Worm (Caenorhabditis elegans): ENCODE results near the gene R06F6.14.

ce11 chrII:10820679-10821078, 11.6 kb downstream of the R06F6.14 start, which contains the start of gene ech-4:
- TF ChIP-seq nhr-11 (tag; optimal IDR thresholded peaks at IDR 0.05) (no peak), ama-1 (optimal IDR thresholded peaks at IDR 0.05) (no peak), K09A11.1 (tag; optimal IDR thresholded peaks at IDR 0.05; ENCODE audit: insufficient read depth) (no peak), ceh-9 (tag; optimal IDR thresholded peaks at IDR 0.05) (no peak), rnt-1 (tag; optimal IDR thresholded peaks at IDR 0.05) (no peak), unc-86 (tag; optimal IDR thresholded peaks at IDR 0.05) (no peak), ceh-6 (GFP tag; optimal IDR thresholded peaks at IDR 0.05) (no peak), sox-4 (tag; optimal IDR thresholded peaks at IDR 0.05) (no peak), pag-3 (tag; optimal IDR thresholded peaks at IDR 0.05; ENCODE audit: borderline replicate concordance) (no peak), ref-2 (tag; optimal IDR thresholded peaks at IDR 0.05) (no peak), ceh-48 (tag; optimal IDR thresholded peaks at IDR 0.05) (no peak)

Data from whole organism, late embryonic.